Worm (Caenorhabditis elegans): ENCODE measurements around the gene bcas-2.

Gene bcas-2

ce11 chrIII:6280070-6280596 is 34.5 kb upstream of the bcas-2 start, which contains the start of gene hmg-1.2:
Gene hmg-1.2 (plus strand): TSS chrIII:6280380.
- TF ChIP-seq ztf-11 (tag; optimal IDR thresholded peaks at IDR 0.05) (no peak), ces-1 (GFP tag; optimal IDR thresholded peaks at IDR 0.05) (peak; percentile 74), nhr-28 (tag; optimal IDR thresholded peaks at IDR 0.05) (no peak), hlh-1 (tag; optimal IDR thresholded peaks at IDR 0.05) (no peak), mls-2 (tag; optimal IDR thresholded peaks at IDR 0.05) (peak; percentile 65), sptf-1 (tag; optimal IDR thresholded peaks at IDR 0.05) (peak; percentile 62), nhr-76 (tag; optimal IDR thresholded peaks at IDR 0.05) (no peak), pha-4 (tag; optimal IDR thresholded peaks at IDR 0.05) (peak; percentile 0), elt-3 (tag; optimal IDR thresholded peaks at IDR 0.05) (no peak), nhr-237 (tag; optimal IDR thresholded peaks at IDR 0.05) (peak; percentile 56), tbx-8 (GFP tag; optimal IDR thresholded peaks at IDR 0.05) (no peak), ham-2 (GFP tag; optimal IDR thresholded peaks at IDR 0.05) (peak; percentile 11), cnd-1 (tag; optimal IDR thresholded peaks at IDR 0.05) (peak; percentile 73), nhr-2 (tag; optimal IDR thresholded peaks at IDR 0.05) (no peak), ceh-39 (tag; optimal IDR thresholded peaks at IDR 0.05) (peak; percentile 4), flh-1 (GFP tag; optimal IDR thresholded peaks at IDR 0.05) (no peak), nhr-12 (tag; optimal IDR thresholded peaks at IDR 0.05) (no peak), lsy-2 (tag; optimal IDR thresholded peaks at IDR 0.05) (peak; percentile 68), elt-1 (tag; optimal IDR thresholded peaks at IDR 0.05; ENCODE audit: borderline replicate concordance, insufficient read depth) (no peak), lin-32 (GFP tag; optimal IDR thresholded peaks at IDR 0.05) (no peak), ceh-43 (GFP tag; optimal IDR thresholded peaks at IDR 0.05) (no peak), unc-39 (tag; optimal IDR thresholded peaks at IDR 0.05) (peak; percentile 32), zip-8 (tag; optimal IDR thresholded peaks at IDR 0.05) (no peak), ceh-83 (GFP tag; optimal IDR thresholded peaks at IDR 0.05) (no peak), drap-1 (GFP tag; optimal IDR thresholded peaks at IDR 0.05) (peak; percentile 59), lin-13 (tag; optimal IDR thresholded peaks at IDR 0.05) (peak; percentile 67), mep-1 (tag; optimal IDR thresholded peaks at IDR 0.05) (no peak), blmp-1 (tag; optimal IDR thresholded peaks at IDR 0.05) (peak; percentile 13), unc-120 (tag; optimal IDR thresholded peaks at IDR 0.05; ENCODE audit: poor library complexity, severe bottlenecking) (peak; percentile 82), unc-62 (GFP tag; optimal IDR thresholded peaks at IDR 0.05) (peak; percentile 92), sem-2 (GFP tag; optimal IDR thresholded peaks at IDR 0.05) (no peak), mab-5 (tag; optimal IDR thresholded peaks at IDR 0.05) (no peak), snpc-4 (tag; optimal IDR thresholded peaks at IDR 0.05) (no peak), M03D4.4 (tag; optimal IDR thresholded peaks at IDR 0.05) (no peak), bed-3 (GFP tag; optimal IDR thresholded peaks at IDR 0.05) (no peak)

- TF ChIP-seq drap-1 (GFP tag; optimal IDR thresholded peaks at IDR 0.05) (no peak), zip-8 (tag; optimal IDR thresholded peaks at IDR 0.05) (peak; percentile 72)
These were observed 33.8 kb upstream of the bcas-2 start for ce11 chrIII:6279453-6279852.

ce11 chrIII:6278301-6278827 is 32.7 kb upstream of the bcas-2 start, which contains the start of gene C18F10.7:
Gene C18F10.7 (minus strand): TSS chrIII:6278351.
- TF ChIP-seq lin-13 (tag; optimal IDR thresholded peaks at IDR 0.05) (peak; percentile 21), lsy-2 (tag; optimal IDR thresholded peaks at IDR 0.05) (no peak), mep-1 (tag; optimal IDR thresholded peaks at IDR 0.05) (peak; percentile 45), ces-1 (GFP tag; optimal IDR thresholded peaks at IDR 0.05) (peak; percentile 51), mab-5 (tag; optimal IDR thresholded peaks at IDR 0.05) (no peak), pha-4 (tag; optimal IDR thresholded peaks at IDR 0.05) (peak; percentile 48)

- TF ChIP-seq unc-62 (GFP tag; optimal IDR thresholded peaks at IDR 0.05), result no peak
- TF ChIP-seq M03D4.4 (tag; optimal IDR thresholded peaks at IDR 0.05), result no peak
- no peak for TF ChIP-seq zip-8 (tag; optimal IDR thresholded peaks at IDR 0.05)
- no peak for TF ChIP-seq sptf-1 (tag; optimal IDR thresholded peaks at IDR 0.05)
- TF ChIP-seq lin-13 (tag; optimal IDR thresholded peaks at IDR 0.05), result no peak
- TF ChIP-seq pha-4 (tag; optimal IDR thresholded peaks at IDR 0.05), result no peak
- TF ChIP-seq drap-1 (GFP tag; optimal IDR thresholded peaks at IDR 0.05), result no peak
- no peak for TF ChIP-seq unc-39 (tag; optimal IDR thresholded peaks at IDR 0.05)
- TF ChIP-seq nhr-76 (tag; optimal IDR thresholded peaks at IDR 0.05), result no peak
- no peak for TF ChIP-seq nhr-28 (tag; optimal IDR thresholded peaks at IDR 0.05)
- TF ChIP-seq snpc-4 (tag; optimal IDR thresholded peaks at IDR 0.05), result no peak
- TF ChIP-seq hlh-1 (tag; optimal IDR thresholded peaks at IDR 0.05), result no peak
- TF ChIP-seq ztf-11 (tag; optimal IDR thresholded peaks at IDR 0.05), result no peak
- TF ChIP-seq tbx-8 (GFP tag; optimal IDR thresholded peaks at IDR 0.05), result no peak
- TF ChIP-seq sem-2 (GFP tag; optimal IDR thresholded peaks at IDR 0.05), result no peak
- no peak for TF ChIP-seq flh-1 (GFP tag; optimal IDR thresholded peaks at IDR 0.05)
- TF ChIP-seq mep-1 (tag; optimal IDR thresholded peaks at IDR 0.05), result no peak
- no peak for TF ChIP-seq ceh-83 (GFP tag; optimal IDR thresholded peaks at IDR 0.05)
These were observed 27.2 kb upstream of the bcas-2 start, which contains the start of gene C18F10.2 for ce11 chrIII:6272868-6273267. Gene C18F10.2 (plus strand): TSS chrIII:6273168.
